Fruit fly (Drosophila melanogaster): Measurements from ENCODE around the gene Pde1c.

The Pde1c gene

dm6 chr2L:11928464-11928863, at the start of gene Pde1c:
Gene Pde1c, minus strand, starts transcription at chr2L:11928572.
- no peak for TF ChIP-seq noc (tag; optimal IDR thresholded peaks at IDR 0.05)

dm6 chr2L:11977721-11978120, 49.3 kb upstream of the Pde1c start:
- TF ChIP-seq noc (tag; optimal IDR thresholded peaks at IDR 0.05), result no peak

- no peak for TF ChIP-seq noc (tag; optimal IDR thresholded peaks at IDR 0.05)
Observed at dm6 chr2L:11976955-11977354, 48.6 kb upstream of the Pde1c start.

- TF ChIP-seq noc (tag; optimal IDR thresholded peaks at IDR 0.05), result no peak
Observed at dm6 chr2L:11973145-11973738, 44.9 kb upstream of the Pde1c start.

DNA sequence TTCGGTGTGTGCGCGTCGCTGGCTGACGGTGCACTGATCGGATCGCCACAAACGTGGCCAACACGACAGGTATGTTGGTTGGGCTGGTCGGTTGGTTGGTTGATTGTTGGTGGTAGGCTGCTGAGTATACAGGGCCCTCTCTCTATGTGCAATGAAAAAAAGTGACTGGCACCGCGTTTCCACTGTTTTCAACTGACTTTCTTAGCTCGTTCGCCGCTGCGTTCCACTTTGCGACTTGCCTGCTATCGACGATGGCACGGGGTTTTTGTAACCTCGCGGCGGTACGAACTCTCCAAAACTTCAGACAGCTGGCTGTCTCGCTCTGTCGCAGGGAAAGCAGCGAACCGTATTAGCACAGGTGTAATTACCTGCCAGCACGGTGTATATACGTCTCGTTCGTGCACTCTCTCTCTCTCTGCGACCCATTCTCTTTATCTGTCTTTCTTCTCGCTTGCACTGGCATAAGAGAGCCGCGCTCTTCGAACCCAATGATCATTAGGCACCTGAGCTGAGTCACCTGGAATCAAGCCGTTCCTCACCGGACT, 42.6 kb upstream of the Pde1c start:
- TF ChIP-seq noc (tag; optimal IDR thresholded peaks at IDR 0.05), result peak; percentile 63

- TF ChIP-seq noc (tag; optimal IDR thresholded peaks at IDR 0.05), result no peak
Observed at dm6 chr2L:11970343-11970742, 42.0 kb upstream of the Pde1c start.

- no peak for TF ChIP-seq noc (tag; optimal IDR thresholded peaks at IDR 0.05)
Observed at dm6 chr2L:11969424-11969823, 41.1 kb upstream of the Pde1c start.

- TF ChIP-seq noc (tag; optimal IDR thresholded peaks at IDR 0.05), result no peak
Observed at dm6 chr2L:11968581-11969272, 40.4 kb upstream of the Pde1c start.

DNA sequence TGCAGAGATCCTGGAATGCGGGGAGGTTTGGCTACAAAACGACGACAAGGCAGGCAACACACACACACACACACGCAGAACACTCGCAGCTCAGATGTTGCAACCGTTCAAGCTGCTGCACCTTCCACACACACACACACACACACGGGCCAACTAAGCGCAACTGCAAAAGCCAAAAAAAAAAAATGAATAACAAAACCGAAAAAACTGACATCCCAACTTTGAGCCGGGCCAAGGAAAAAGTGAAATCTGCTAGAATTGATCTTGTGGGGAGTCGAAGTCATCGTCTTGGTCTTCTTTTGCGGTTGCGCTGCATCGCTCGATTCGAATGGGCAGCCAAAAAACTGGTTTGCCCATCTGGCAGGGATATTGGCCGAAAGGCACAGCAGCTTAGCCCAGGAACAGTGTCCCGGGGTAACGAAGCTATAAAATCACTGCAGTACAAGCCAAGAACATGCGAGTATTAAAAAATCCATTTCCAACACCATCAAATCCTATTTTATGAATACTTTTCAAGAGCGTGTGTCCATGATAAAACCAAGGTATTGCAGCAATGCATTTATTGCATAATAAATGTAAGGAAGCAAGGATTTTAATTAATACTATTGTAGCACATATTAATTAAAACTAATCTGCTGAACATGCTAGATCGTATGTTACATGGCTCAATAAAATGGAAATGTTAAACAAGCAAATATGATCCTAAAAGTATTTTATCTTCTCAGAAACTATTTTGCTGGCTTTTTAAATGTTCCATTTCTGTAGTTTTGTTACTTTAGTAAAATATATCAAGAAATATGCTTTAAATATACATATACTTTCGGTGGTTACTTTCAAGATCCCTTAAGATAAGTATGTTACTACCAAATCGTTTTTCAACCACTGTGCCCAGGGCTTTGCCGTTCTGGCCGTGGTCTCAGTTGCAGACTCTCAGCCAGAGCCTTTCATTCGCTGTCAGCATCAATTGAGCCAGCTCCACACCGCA, 37.5 kb upstream of the Pde1c start:
- TF ChIP-seq noc (tag; optimal IDR thresholded peaks at IDR 0.05), result no peak

dm6 chr2L:11963422-11964322, 35.3 kb upstream of the Pde1c start:
- no peak for TF ChIP-seq noc (tag; optimal IDR thresholded peaks at IDR 0.05)

dm6 chr2L:11960909-11961308, 32.5 kb upstream of the Pde1c start:
- no peak for TF ChIP-seq noc (tag; optimal IDR thresholded peaks at IDR 0.05)

DNA sequence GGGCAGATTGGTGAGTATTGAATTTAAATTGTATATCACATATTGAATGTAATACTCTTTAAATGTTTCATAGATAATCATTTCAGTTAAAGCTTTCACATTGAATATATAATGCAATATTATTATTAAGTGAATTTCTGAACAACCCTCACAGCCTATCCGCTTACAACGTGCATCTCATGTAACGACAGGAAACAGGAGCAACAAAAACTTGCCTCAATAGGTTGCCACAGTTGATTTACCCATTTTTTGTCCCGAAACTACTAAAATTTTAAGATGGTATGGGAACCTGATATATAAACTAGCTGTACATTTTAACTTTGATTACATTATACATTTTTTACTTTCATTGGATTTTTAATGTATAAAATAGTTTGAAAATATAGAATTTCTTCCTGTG, 30.4 kb upstream of the Pde1c start:
- no peak for TF ChIP-seq noc (tag; optimal IDR thresholded peaks at IDR 0.05)

DNA sequence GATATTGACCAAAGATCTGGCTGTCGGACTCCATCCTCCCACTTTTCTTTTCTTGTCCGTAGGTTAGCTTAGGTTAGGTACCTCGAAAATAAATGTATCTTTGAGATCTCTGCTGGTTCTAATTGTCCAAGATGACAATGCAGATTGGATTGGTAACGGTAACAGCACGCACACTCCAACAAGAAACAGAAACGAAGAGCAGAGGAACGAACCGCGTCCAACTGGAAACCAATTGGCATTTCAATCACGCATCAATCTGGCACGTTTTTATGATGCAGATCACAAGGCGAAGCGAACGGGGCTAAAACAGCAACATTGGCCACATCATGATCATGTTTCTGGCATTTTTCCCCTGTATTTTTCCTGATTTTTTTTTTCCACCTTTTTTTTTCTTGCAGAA, 27.5 kb upstream of the Pde1c start:
- no peak for TF ChIP-seq noc (tag; optimal IDR thresholded peaks at IDR 0.05)

DNA sequence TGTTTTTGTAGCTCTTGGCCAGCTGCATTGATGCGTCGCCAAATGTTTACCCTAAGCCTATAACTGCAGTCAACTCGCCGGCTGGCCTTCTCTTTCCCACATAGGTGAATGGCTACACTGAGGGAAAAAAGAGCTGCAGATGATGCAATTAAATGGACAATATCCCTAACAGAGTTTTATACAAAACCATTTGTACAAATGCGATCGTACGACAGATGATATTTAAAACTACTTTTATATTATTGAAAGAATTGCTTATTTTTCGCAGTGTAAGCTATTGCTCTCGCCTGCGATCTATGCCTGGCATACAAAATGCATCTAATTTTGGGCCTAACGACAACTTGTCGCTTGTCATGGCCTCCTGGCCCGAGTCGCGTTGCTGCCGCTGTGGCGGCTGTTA, 21.5 kb upstream of the Pde1c start:
- no peak for TF ChIP-seq noc (tag; optimal IDR thresholded peaks at IDR 0.05)

dm6 chr2L:11948479-11948878, 20.1 kb upstream of the Pde1c start:
- no peak for TF ChIP-seq noc (tag; optimal IDR thresholded peaks at IDR 0.05)
